Worm (Caenorhabditis elegans) whole organism, L4/young adult: ENCODE measurements around the gene sqv-8.

Source experiments
- W03F9.2 ChIP-seq: fragments of 150-350 bp; optimal IDR thresholded peaks from 2 replicates; lab custom pipeline; 2014; ENCODE audit warnings: missing biosample characterization, missing genetic modification characterization
- dao-5 ChIP-seq: sonication (generic microtip); optimal IDR thresholded peaks from 2 replicates; lab custom pipeline; 2016; ENCODE audit warnings: missing genotype, missing genetic modification characterization, moderate library complexity, missing compliant biosample characterization

DNA sequence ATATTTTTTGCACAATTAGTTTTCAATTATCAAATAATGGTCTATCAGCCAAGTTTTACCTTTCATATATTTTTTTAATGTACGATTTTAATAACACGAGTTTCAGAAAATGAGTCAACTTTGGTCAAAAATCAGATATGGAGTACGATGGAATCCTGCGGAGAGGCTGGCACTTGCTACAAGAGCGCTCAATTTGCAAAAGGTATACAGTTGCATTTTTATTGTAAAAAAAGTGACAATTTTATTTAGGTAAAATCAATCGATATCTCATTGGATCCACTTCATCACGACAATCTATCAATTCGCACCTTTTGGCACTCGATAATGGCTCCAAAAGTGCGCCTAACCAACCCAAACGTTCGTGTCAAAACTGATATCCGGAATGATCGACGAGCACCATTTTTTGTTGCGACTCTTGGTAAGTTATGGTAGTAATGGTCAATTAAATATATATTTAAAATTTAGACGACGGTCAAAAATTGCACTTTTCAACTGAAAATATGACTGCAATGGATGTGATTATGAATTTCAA is 49.2 kb upstream of the sqv-8 start, which contains the start of gene mrpl-53:
- TF ChIP-seq W03F9.2 (tag; lab: Kevin White, UChicago) (no peak), dao-5 (tag; lab: Kevin White, UChicago) (no peak)
